Fruit fly (Drosophila melanogaster) whole organism: ENCODE measurements around the gene CG10839.

Experiments used
- CG8478 ChIP-seq: fragments of >200 bp; optimal IDR thresholded peaks from 2 replicates; lab custom pipeline; 2018; ENCODE audit warnings: inconsistent platforms
- Dll ChIP-seq: fragments of >200 bp; optimal IDR thresholded peaks from 2 replicates; lab custom pipeline; 2017
- pan ChIP-seq: fragments of >200 bp; optimal IDR thresholded peaks from 2 replicates; lab custom pipeline; 2017
- psq ChIP-seq: fragments of >200 bp; optimal IDR thresholded peaks from 2 replicates; lab custom pipeline; 2017

- TF ChIP-seq pan (lab: Kevin White, UChicago) (no peak), psq (lab: Kevin White, UChicago) (no peak), Dll (lab: Kevin White, UChicago) (no peak), CG8478 (lab: Kevin White, UChicago) (no peak)
These were observed 29.8 kb upstream of the CG10839 start for dm6 chr2L:15949457-15949856.
